Fruit fly (Drosophila melanogaster) whole organism, prepupa: ENCODE measurements around the gene CG34330.

Source experiments
- Blimp-1 ChIP-seq: fragments of 200-800 bp; sonication (Bioruptor generic); optimal IDR thresholded peaks from 3 replicates; lab custom pipeline; 2017; ENCODE audit warnings: missing biosample characterization, missing genetic modification characterization, mild to moderate bottlenecking, moderate library complexity, missing genetic modification reagents
- CG11294 ChIP-seq: fragments of 200-800 bp; sonication (Bioruptor generic); IDR thresholded peaks from 2 replicates; pipeline ENCODE4 v1.3.6; 2022; ENCODE audit warnings: missing biosample characterization, missing genetic modification characterization
- CG11762 ChIP-seq: fragments of 200-800 bp; sonication (Bioruptor generic); optimal IDR thresholded peaks from 3 replicates; lab custom pipeline; 2016; ENCODE audit warnings: missing biosample characterization, missing genetic modification characterization; ENCODE audit not compliant: insufficient read depth
- CG11902 ChIP-seq: fragments of 200-800 bp; sonication (Bioruptor generic); optimal IDR thresholded peaks from 3 replicates; lab custom pipeline; 2016; ENCODE audit warnings: missing biosample characterization, missing genetic modification characterization
- CG15336 ChIP-seq: fragments of 200-800 bp; sonication (Bioruptor generic); IDR thresholded peaks from 2 replicates; pipeline ENCODE4 v1.3.6; 2022; ENCODE audit warnings: missing biosample characterization, missing genetic modification characterization
- CG1621 ChIP-seq: fragments of 200-800 bp; sonication (Bioruptor generic); optimal IDR thresholded peaks from 3 replicates; lab custom pipeline; 2018; ENCODE audit warnings: missing biosample characterization, mild to moderate bottlenecking, missing genetic modification characterization
- CG3032 ChIP-seq: fragments of 200-800 bp; optimal IDR thresholded peaks from 2 replicates; lab custom pipeline; 2019; ENCODE audit warnings: missing biosample characterization, mild to moderate bottlenecking, missing genetic modification characterization, moderate library complexity
- CG31627 ChIP-seq: fragments of 200-800 bp; sonication (Bioruptor generic); optimal IDR thresholded peaks from 3 replicates; lab custom pipeline; 2016; ENCODE audit warnings: missing biosample characterization, missing genetic modification characterization
- CG32006 ChIP-seq: fragments of 200-800 bp; sonication (Bioruptor generic); optimal IDR thresholded peaks from 3 replicates; lab custom pipeline; 2017; ENCODE audit warnings: missing biosample characterization, mild to moderate bottlenecking, missing genetic modification characterization
- CG3919 ChIP-seq: fragments of 200-800 bp; sonication (Bioruptor generic); optimal IDR thresholded peaks from 3 replicates; lab custom pipeline; 2016; ENCODE audit warnings: missing biosample characterization, missing genetic modification characterization
- CG4318 ChIP-seq: fragments of 200-800 bp; sonication (Bioruptor generic); optimal IDR thresholded peaks from 3 replicates; lab custom pipeline; 2017; ENCODE audit warnings: missing biosample characterization, mild to moderate bottlenecking, missing genetic modification characterization
- CG6276 ChIP-seq: fragments of 200-800 bp; sonication (Bioruptor generic); optimal IDR thresholded peaks from 2 replicates; lab custom pipeline; 2017; ENCODE audit warnings: missing biosample characterization, mild to moderate bottlenecking, missing genetic modification characterization
- CG6792 ChIP-seq: fragments of 200-800 bp; sonication (Bioruptor generic); optimal IDR thresholded peaks from 3 replicates; lab custom pipeline; 2016; ENCODE audit warnings: missing biosample characterization, missing genetic modification characterization
- CG6854 ChIP-seq: fragments of 200-800 bp; sonication (Bioruptor generic); optimal IDR thresholded peaks from 2 replicates; lab custom pipeline; 2017; ENCODE audit warnings: missing biosample characterization, mild to moderate bottlenecking, missing genetic modification characterization
- CG7368 ChIP-seq: fragments of 200-800 bp; sonication (Bioruptor generic); optimal IDR thresholded peaks from 3 replicates; lab custom pipeline; 2016; ENCODE audit warnings: missing biosample characterization, missing genetic modification characterization
- CG8119 ChIP-seq: fragments of 200-800 bp; sonication (Bioruptor generic); IDR thresholded peaks from 3 replicates; pipeline ENCODE4 v1.3.6; 2022; ENCODE audit warnings: missing biosample characterization, missing genetic modification characterization
- CG8319 ChIP-seq: fragments of 200-800 bp; sonication (Bioruptor generic); optimal IDR thresholded peaks from 3 replicates; lab custom pipeline; 2016; ENCODE audit warnings: missing biosample characterization, missing genetic modification characterization
- CG8632 ChIP-seq: fragments of 200-800 bp; sonication (Bioruptor generic); optimal IDR thresholded peaks from 3 replicates; lab custom pipeline; 2016; ENCODE audit warnings: missing biosample characterization, missing genetic modification characterization
- CG9139 ChIP-seq: fragments of 200-800 bp; sonication (Bioruptor generic); optimal IDR thresholded peaks from 3 replicates; lab custom pipeline; 2017; ENCODE audit warnings: missing biosample characterization, mild to moderate bottlenecking, missing genetic modification characterization
- Eip75B ChIP-seq: fragments of 200-800 bp; sonication (Bioruptor generic); optimal IDR thresholded peaks from 3 replicates; lab custom pipeline; 2016; ENCODE audit warnings: missing biosample characterization, missing genetic modification characterization
- Eip78C ChIP-seq: fragments of 200-800 bp; sonication (Bioruptor generic); peaks from one replicate; lab custom pipeline; 2016; ENCODE audit warnings: missing biosample characterization, missing genetic modification characterization
- Gug ChIP-seq: fragments of 200-800 bp; sonication (Bioruptor generic); IDR thresholded peaks from 2 replicates; pipeline ENCODE4 v1.3.6; 2022; ENCODE audit warnings: missing biosample characterization, missing genetic modification characterization
- Hr38 ChIP-seq: sonication (Bioruptor generic); optimal IDR thresholded peaks from 2 replicates; lab custom pipeline; 2016; ENCODE audit warnings: missing biosample characterization, missing genetic modification characterization
- Hr39 ChIP-seq: fragments of 200-800 bp; sonication (Bioruptor generic); optimal IDR thresholded peaks from 2 replicates; lab custom pipeline; 2016; ENCODE audit warnings: missing biosample characterization, missing genetic modification characterization
- Hr4 ChIP-seq: fragments of 200-800 bp; sonication (Bioruptor generic); optimal IDR thresholded peaks from 3 replicates; lab custom pipeline; 2016; ENCODE audit warnings: missing biosample characterization, missing genetic modification characterization
- Met ChIP-seq: fragments of 200-800 bp; sonication (Bioruptor generic); optimal IDR thresholded peaks from 3 replicates; lab custom pipeline; 2016; ENCODE audit warnings: missing biosample characterization, missing genetic modification characterization
- OdsH ChIP-seq: fragments of 200-800 bp; sonication (Bioruptor generic); optimal IDR thresholded peaks from 3 replicates; lab custom pipeline; 2016; ENCODE audit warnings: missing biosample characterization, missing genetic modification characterization
- Smox ChIP-seq: fragments of 200-800 bp; sonication (Bioruptor generic); optimal IDR thresholded peaks from 3 replicates; lab custom pipeline; 2016; ENCODE audit warnings: missing biosample characterization, missing genetic modification characterization
- Sox102F ChIP-seq: fragments of 200-800 bp; sonication (Bioruptor generic); optimal IDR thresholded peaks from 2 replicates; lab custom pipeline; 2016; ENCODE audit warnings: missing biosample characterization, mild to moderate bottlenecking, missing genetic modification characterization
- Sox14 ChIP-seq: fragments of 200-800 bp; sonication (Bioruptor generic); optimal IDR thresholded peaks from 3 replicates; lab custom pipeline; 2016; ENCODE audit warnings: missing biosample characterization, missing genetic modification characterization
- Sox15 ChIP-seq: fragments of 200-800 bp; sonication (Bioruptor generic); optimal IDR thresholded peaks from 3 replicates; lab custom pipeline; 2016; ENCODE audit warnings: missing biosample characterization, missing genetic modification characterization
- achi ChIP-seq: fragments of 200-800 bp; sonication (Bioruptor generic); optimal IDR thresholded peaks from 3 replicates; lab custom pipeline; 2016; ENCODE audit warnings: missing biosample characterization, missing genetic modification characterization
- acj6 ChIP-seq: fragments of 200-800 bp; sonication (Bioruptor generic); optimal IDR thresholded peaks from 3 replicates; lab custom pipeline; 2016; ENCODE audit warnings: missing biosample characterization, missing genetic modification characterization
- cyc ChIP-seq: fragments of 200-800 bp; sonication (Bioruptor generic); optimal IDR thresholded peaks from 3 replicates; lab custom pipeline; 2016; ENCODE audit warnings: missing biosample characterization, missing genetic modification characterization
- dac ChIP-seq: fragments of 200-800 bp; sonication (Bioruptor generic); optimal IDR thresholded peaks from 2 replicates; lab custom pipeline; 2017; ENCODE audit warnings: missing biosample characterization, mild to moderate bottlenecking, missing genetic modification characterization
- eg ChIP-seq: fragments of 200-800 bp; sonication (Bioruptor generic); IDR thresholded peaks from 3 replicates; pipeline ENCODE4 v1.3.6; 2022; ENCODE audit warnings: missing biosample characterization, missing genetic modification characterization
- esn ChIP-seq: fragments of 200-800 bp; sonication (Bioruptor generic); optimal IDR thresholded peaks from 2 replicates; lab custom pipeline; 2016; ENCODE audit warnings: missing biosample characterization, mild to moderate bottlenecking, missing genetic modification characterization, moderate library complexity
- fd59A ChIP-seq: fragments of 200-800 bp; sonication (Bioruptor generic); optimal IDR thresholded peaks from 2 replicates; lab custom pipeline; 2017; ENCODE audit warnings: missing biosample characterization, mild to moderate bottlenecking, missing genetic modification characterization, missing genetic modification reagents
- fd85E ChIP-seq: fragments of 200-800 bp; sonication (Bioruptor generic); optimal IDR thresholded peaks from 3 replicates; lab custom pipeline; 2016; ENCODE audit warnings: missing biosample characterization, missing genetic modification characterization
- fkh ChIP-seq: fragments of 200-800 bp; sonication (Bioruptor generic); optimal IDR thresholded peaks from 3 replicates; lab custom pipeline; 2017; ENCODE audit warnings: missing biosample characterization, mild to moderate bottlenecking, missing genetic modification characterization, moderate library complexity
- lz ChIP-seq: fragments of 200-800 bp; sonication (Bioruptor generic); optimal IDR thresholded peaks from 3 replicates; lab custom pipeline; 2016; ENCODE audit warnings: missing biosample characterization, missing genetic modification characterization
- net ChIP-seq: fragments of 200-800 bp; sonication (Bioruptor generic); optimal IDR thresholded peaks from 3 replicates; lab custom pipeline; 2016; ENCODE audit warnings: missing biosample characterization, missing genetic modification characterization
- pdm3 ChIP-seq: fragments of 200-800 bp; sonication (Bioruptor generic); optimal IDR thresholded peaks from 3 replicates; lab custom pipeline; 2016; ENCODE audit warnings: missing biosample characterization, missing genetic modification characterization
- salr ChIP-seq, 2 experiments: fragments of 200-800 bp; sonication (Bioruptor generic); optimal IDR thresholded peaks; 3 replicates each; lab custom pipeline; 2016 to 2018; ENCODE audit warnings: missing biosample characterization in 2 of 2, missing genetic modification characterization in 2 of 2, mild to moderate bottlenecking in 1 of 2
- spab ChIP-seq: fragments of 200-800 bp; sonication (Bioruptor generic); optimal IDR thresholded peaks from 2 replicates; lab custom pipeline; 2017; ENCODE audit warnings: missing biosample characterization, mild to moderate bottlenecking, missing genetic modification characterization, missing genetic modification reagents
- ss ChIP-seq, 2 experiments: fragments of 200-800 bp; sonication (Bioruptor generic); optimal IDR thresholded peaks; 2 replicates in 1 of 2; 3 replicates in 1 of 2; lab custom pipeline; 2017 to 2018; ENCODE audit warnings: mild to moderate bottlenecking in 2 of 2, missing biosample characterization in 2 of 2, missing genetic modification characterization in 2 of 2, moderate library complexity in 1 of 2
- svp ChIP-seq: fragments of 200-800 bp; sonication (Bioruptor generic); peaks from one replicate; lab custom pipeline; 2016; ENCODE audit warnings: missing biosample characterization, missing genetic modification characterization
- topi ChIP-seq: fragments of 200-800 bp; sonication (Bioruptor generic); optimal IDR thresholded peaks from 3 replicates; lab custom pipeline; 2016; ENCODE audit warnings: missing biosample characterization, missing genetic modification characterization
- vri ChIP-seq: fragments of 200-800 bp; sonication (Bioruptor generic); optimal IDR thresholded peaks from 3 replicates; lab custom pipeline; 2016; ENCODE audit warnings: missing biosample characterization, mild to moderate bottlenecking, missing genetic modification characterization

Gene CG34330

DNA sequence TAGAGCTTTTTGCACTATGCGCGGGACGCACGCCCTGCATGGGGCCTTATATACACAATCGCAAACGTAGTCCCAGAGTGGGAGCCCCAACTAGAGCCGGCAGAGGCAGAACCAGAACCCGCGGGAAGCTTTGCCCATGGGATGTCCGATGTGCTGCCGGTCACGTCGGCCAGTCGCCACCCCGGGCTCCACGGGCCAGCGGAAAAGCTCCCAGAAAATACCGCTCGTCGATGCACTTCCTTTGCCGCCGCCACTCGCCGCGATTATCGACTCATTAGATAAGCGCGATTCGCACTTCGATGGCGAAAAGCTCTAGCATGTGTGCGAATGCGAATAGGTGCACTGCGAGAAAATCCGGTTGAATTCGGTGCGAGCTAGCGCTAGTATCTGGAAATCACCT, at the start of gene CG34330:
Gene CG34330, minus strand, starts transcription at position 101 of the 400 bp plus-strand sequence.
- TF ChIP-seq pdm3 (GFP tag; lab: Kevin White, UChicago) (peak; percentile 5), fd85E (GFP tag; lab: Kevin White, UChicago) (no peak)

DNA sequence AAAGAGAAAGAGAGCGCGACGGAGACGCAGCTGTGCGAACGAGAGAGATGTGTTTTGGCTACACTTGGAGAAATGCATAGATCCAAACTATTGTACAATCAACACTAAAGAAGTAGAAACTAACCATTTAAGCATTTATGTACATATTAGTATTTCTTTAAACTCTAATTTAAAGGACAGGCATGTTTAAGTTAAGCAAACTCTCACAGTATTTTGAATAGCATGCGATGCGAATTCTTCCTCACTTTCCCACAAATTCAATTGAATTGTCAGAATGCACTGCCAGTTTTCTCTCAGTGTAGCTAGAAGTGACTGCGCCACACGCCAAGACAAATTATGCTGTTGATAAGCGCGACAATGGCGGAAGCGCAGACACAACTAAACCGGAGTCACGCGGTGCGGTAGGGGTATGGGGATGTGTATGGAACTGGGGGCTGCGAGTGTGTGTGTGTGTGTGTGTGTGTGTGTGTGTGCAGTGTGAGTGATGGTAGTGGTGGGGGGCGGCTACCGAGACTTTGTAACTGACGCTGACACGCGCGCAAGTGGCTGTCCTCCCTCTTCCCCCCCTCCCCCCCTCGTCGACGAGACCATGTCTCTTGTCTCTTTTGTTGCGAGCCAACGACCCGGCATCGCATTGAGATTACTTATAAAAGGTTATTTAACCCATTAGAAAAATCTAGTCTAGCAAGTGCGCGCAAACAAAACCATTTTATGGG, 38.2 kb upstream of the CG34330 start:
- TF ChIP-seq cyc (GFP tag; lab: Kevin White, UChicago) (no peak), Blimp-1 (GFP tag; lab: Kevin White, UChicago) (no peak), Hr4 (peak; percentile 4), Sox15 (no peak), salr (GFP tag; optimal IDR thresholded peaks at IDR 0.05; lab: Kevin White, UChicago) (peak in 1 of 2 experiments; percentile 14), dac (GFP tag; lab: Kevin White, UChicago) (no peak), net (GFP tag; lab: Kevin White, UChicago) (no peak), CG8319 (GFP tag; lab: Kevin White, UChicago) (no peak), OdsH (GFP tag; lab: Kevin White, UChicago) (peak; percentile 27), lz (no peak), Met (GFP tag; lab: Kevin White, UChicago) (no peak), CG11762 (GFP tag; lab: Kevin White, UChicago) (no peak), CG7368 (no peak), Eip78C (GFP tag; lab: Kevin White, UChicago) (peak; percentile 63), CG6792 (no peak), vri (GFP tag; lab: Kevin White, UChicago) (no peak), Hr38 (GFP tag; lab: Kevin White, UChicago) (no peak), Hr39 (no peak), CG3032 (tag; lab: Kevin White, UChicago) (peak; percentile 13), CG9139 (GFP tag; lab: Kevin White, UChicago) (no peak), CG8632 (GFP tag; lab: Kevin White, UChicago) (no peak), fkh (GFP tag; lab: Kevin White, UChicago) (no peak), CG3919 (peak; percentile 23), CG32006 (peak; percentile 73), Gug (GFP tag; lab: Robert Waterston, UW) (0 out of 2 replicates have a peak, but pooled peaks have one; percentile 11), CG6854 (no peak), fd59A (GFP tag; lab: Kevin White, UChicago) (peak; percentile 14), Sox102F (GFP tag; lab: Kevin White, UChicago) (no peak), CG8119 (GFP tag; lab: Robert Waterston, UW) (peak; percentile 62; the same call in 2 of the 3 replicates), CG11294 (GFP tag; lab: Robert Waterston, UW) (no peak), acj6 (GFP tag; lab: Kevin White, UChicago) (no peak), CG6276 (GFP tag; lab: Kevin White, UChicago) (peak; percentile 45), spab (GFP tag; lab: Kevin White, UChicago) (no peak), CG4318 (GFP tag; lab: Kevin White, UChicago) (peak; percentile 49), esn (GFP tag; lab: Kevin White, UChicago) (no peak), svp (GFP tag; lab: Kevin White, UChicago) (peak; percentile 53), eg (GFP tag; lab: Robert Waterston, UW) (peak; percentile 45; the same call in 1 of the 3 replicates), fd85E (GFP tag; lab: Kevin White, UChicago) (no peak), CG1621 (no peak), CG31627 (no peak), CG11902 (GFP tag; lab: Kevin White, UChicago) (no peak), achi (GFP tag; lab: Kevin White, UChicago) (peak; percentile 18), topi (GFP tag; lab: Kevin White, UChicago) (no peak), Sox14 (peak; percentile 31), Eip75B (GFP tag; lab: Kevin White, UChicago) (no peak), Smox (GFP tag; lab: Kevin White, UChicago) (no peak), pdm3 (GFP tag; lab: Kevin White, UChicago) (peak; percentile 18), ss (GFP tag; optimal IDR thresholded peaks at IDR 0.05; lab: Kevin White, UChicago) (no peak), CG15336 (peak; percentile 44)
